Worm (Caenorhabditis elegans) whole organism, L4/young adult: ENCODE results near the gene col-148.

Experiments
- W03F9.2 ChIP-seq: fragments of 150-350 bp; optimal IDR thresholded peaks from 2 replicates; lab custom pipeline; 2014; ENCODE audit warnings: missing biosample characterization, missing genetic modification characterization
- dao-5 ChIP-seq: sonication (generic microtip); optimal IDR thresholded peaks from 2 replicates; lab custom pipeline; 2016; ENCODE audit warnings: missing genotype, missing genetic modification characterization, moderate library complexity, missing compliant biosample characterization
- him-1 ChIP-seq: sonication (generic microtip); optimal IDR thresholded peaks from 2 replicates; lab custom pipeline; 2016; ENCODE audit warnings: missing genotype, missing genetic modification reagents, missing genetic modification characterization, missing compliant biosample characterization

DNA sequence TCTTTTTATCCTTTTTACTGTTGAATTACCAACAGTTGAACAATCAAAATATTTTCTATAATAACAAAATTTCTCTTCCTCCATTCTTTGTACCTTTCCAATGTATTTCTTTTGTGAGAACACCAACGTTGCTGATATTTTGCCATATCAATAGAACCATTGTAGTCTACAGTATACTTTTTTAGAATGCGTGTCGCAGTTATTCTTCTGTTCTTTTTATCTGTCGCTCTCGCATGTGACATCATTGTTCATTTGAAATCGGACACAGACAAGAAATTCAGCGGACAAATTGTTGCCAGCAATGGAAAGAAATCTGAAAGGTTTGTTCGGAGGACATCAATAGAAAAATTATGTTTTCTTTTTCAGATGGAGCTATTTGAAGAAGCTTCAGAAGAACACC, 39.6 kb upstream of the col-148 start, which contains the start of gene ZK856.7:
- TF ChIP-seq W03F9.2 (tag; lab: Kevin White, UChicago) (no peak), dao-5 (tag; lab: Kevin White, UChicago) (no peak), him-1 (tag; lab: Kevin White, UChicago) (no peak)
